Worm (Caenorhabditis elegans) whole organism, young adult: ENCODE measurements around the gene srz-83.

Source experiments
- C06A6.2 ChIP-seq: fragments of 200-800 bp; sonication (Bioruptor generic); conservative IDR thresholded peaks from 2 replicates; pipeline ENCODE4 v1.3.6; 2022; ENCODE audit warnings: missing genetic modification characterization, missing compliant biosample characterization
- F55B11.4 ChIP-seq: sonication (generic microtip); optimal IDR thresholded peaks from 2 replicates; lab custom pipeline; 2016; ENCODE audit warnings: missing compliant biosample characterization, missing genetic modification characterization, borderline replicate concordance; ENCODE audit not compliant: insufficient read depth
- ama-1 ChIP-seq, 3 experiments: fragments of 150-350 bp in 1 of 3; sonication (generic microtip) in 2 of 3; optimal IDR thresholded peaks; 2 replicates each; lab custom pipeline; 2014 to 2018; ENCODE audit warnings: missing biosample characterization in 2 of 3, missing genetic modification characterization in 2 of 3, missing genetic modification reagents in 2 of 3
- aptf-2 ChIP-seq: fragments of 200-800 bp; sonication (Bioruptor generic); conservative IDR thresholded peaks from 2 replicates; pipeline ENCODE4 v1.3.6; 2022; ENCODE audit warnings: missing genetic modification reagents, missing genetic modification characterization, missing compliant biosample characterization
- cebp-2 ChIP-seq: fragments of 200-800 bp; sonication (Bioruptor generic); IDR thresholded peaks from 2 replicates; pipeline ENCODE4 v1.3.6; 2022; ENCODE audit warnings: missing genetic modification characterization, missing compliant biosample characterization
- him-1 ChIP-seq: sonication (generic microtip); optimal IDR thresholded peaks from 2 replicates; lab custom pipeline; 2016; ENCODE audit warnings: missing genotype, missing genetic modification reagents, missing genetic modification characterization, missing compliant biosample characterization
- nfya-1 ChIP-seq: sonication (generic microtip); optimal IDR thresholded peaks from 2 replicates; lab custom pipeline; 2017; ENCODE audit warnings: antibody characterized with exemption, missing compliant biosample characterization, missing genetic modification characterization, borderline replicate concordance; ENCODE audit not compliant: insufficient read depth
- nhr-179 ChIP-seq: sonication (generic microtip); optimal IDR thresholded peaks from 2 replicates; lab custom pipeline; 2016; ENCODE audit warnings: mild to moderate bottlenecking, missing genetic modification characterization, missing compliant biosample characterization
- nhr-27 ChIP-seq: fragments of 200-800 bp; sonication (Bioruptor generic); optimal IDR thresholded peaks from 2 replicates; lab custom pipeline; 2018; ENCODE audit warnings: mild to moderate bottlenecking, missing genetic modification characterization, moderate library complexity, missing compliant biosample characterization
- pbrm-1 ChIP-seq: fragments of 200-800 bp; sonication (Bioruptor generic); IDR thresholded peaks from 2 replicates; pipeline ENCODE4 v1.3.6; 2022; ENCODE audit warnings: missing genetic modification reagents, missing genetic modification characterization, missing compliant biosample characterization
- unc-62 ChIP-seq: fragments of 150-350 bp; optimal IDR thresholded peaks from 2 replicates; lab custom pipeline; 2014; ENCODE audit warnings: missing biosample characterization, missing genetic modification reagents, missing genetic modification characterization
- ztf-25 ChIP-seq: fragments of 200-800 bp; sonication (Bioruptor generic); IDR thresholded peaks from 2 replicates; pipeline ENCODE4 v1.3.6; 2022; ENCODE audit warnings: missing genetic modification reagents, missing genetic modification characterization, missing compliant biosample characterization

ce11 chrIV:3520957-3521356 is 16.7 kb downstream of the srz-83 start:
- TF ChIP-seq pbrm-1 (GFP tag; lab: Robert Waterston, UW) (no peak), nhr-179 (tag; lab: Kevin White, UChicago) (no peak), unc-62 (GFP tag; lab: Kevin White, UChicago) (no peak), aptf-2 (GFP tag; lab: Robert Waterston, UW) (no peak), nhr-27 (tag; lab: Kevin White, UChicago) (no peak), ama-1 (optimal IDR thresholded peaks at IDR 0.05; lab: Kevin White, UChicago) (no peak), ama-1 (GFP tag; optimal IDR thresholded peaks at IDR 0.05; lab: Kevin White, UChicago) (no peak), ztf-25 (no peak), C06A6.2 (GFP tag; lab: Robert Waterston, UW) (no peak), cebp-2 (GFP tag; lab: Robert Waterston, UW) (no peak), F55B11.4 (tag; lab: Kevin White, UChicago) (no peak), him-1 (tag; lab: Kevin White, UChicago) (no peak), nfya-1 (no peak)
